Fruit fly (Drosophila melanogaster): ENCODE measurements around the gene CG5418.

The CG5418 gene

DNA sequence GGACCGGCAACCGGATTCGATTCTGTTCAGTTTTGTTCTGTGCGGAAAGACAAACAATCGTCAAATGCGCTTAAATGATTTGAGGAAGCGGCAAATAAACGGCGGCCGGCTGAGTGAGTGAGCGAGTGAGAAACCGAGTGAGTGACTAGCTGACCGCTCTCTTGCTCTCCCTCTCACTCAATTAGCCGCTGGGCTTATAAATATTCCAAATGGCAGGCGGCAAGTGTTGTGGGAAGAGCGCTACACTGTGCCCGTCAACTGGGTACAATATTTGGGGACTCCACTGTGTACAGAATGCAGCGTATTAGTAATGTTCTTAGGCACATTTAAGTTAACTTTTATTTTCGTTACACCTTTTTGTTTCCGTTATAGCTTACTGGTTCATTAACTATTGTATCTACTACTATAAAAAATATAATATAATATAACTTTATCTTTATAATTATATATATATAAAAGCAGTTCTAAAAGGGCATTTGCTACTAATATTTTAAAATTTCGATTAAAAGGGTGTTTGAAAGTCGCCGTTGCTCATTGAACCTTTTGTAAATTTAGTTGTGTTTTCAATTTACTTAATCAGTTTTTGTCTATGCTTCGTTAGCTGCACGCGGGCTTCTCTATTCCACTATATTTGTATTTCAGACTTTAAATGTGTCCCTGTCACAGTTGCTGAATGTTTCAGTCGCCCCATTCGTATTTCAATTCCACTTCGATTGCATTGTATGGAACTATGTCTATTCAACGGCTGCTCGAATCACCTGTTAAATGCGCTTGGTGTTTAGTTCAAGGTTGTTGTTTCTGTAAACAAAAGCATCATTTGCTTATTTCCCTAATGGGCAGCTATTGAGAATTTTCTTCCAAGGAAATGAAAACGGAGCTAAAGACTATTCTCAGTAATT is 31.0 kb downstream of the CG5418 start (continued):
- TF ChIP-seq CG7271 (tag; optimal IDR thresholded peaks at IDR 0.05) = no peak
- no peak for TF ChIP-seq otp (GFP tag; IDR thresholded peaks at IDR 0.05)
- peak; percentile 36 for TF ChIP-seq lab (GFP tag; optimal IDR thresholded peaks at IDR 0.05)
- TF ChIP-seq Meics (GFP tag; optimal IDR thresholded peaks at IDR 0.05) = peak; percentile 4
- 0 out of 4 replicates have a peak, but pooled peaks have one; percentile 30 for TF ChIP-seq Dll (GFP tag; IDR thresholded peaks at IDR 0.05; ENCODE audit: partially characterized antibody)
- no peak for TF ChIP-seq CG17328 (GFP tag; IDR thresholded peaks at IDR 0.05)
- TF ChIP-seq Chrac-16 (GFP tag; optimal IDR thresholded peaks at IDR 0.05) = no peak
- no peak for TF ChIP-seq Rx (GFP tag; IDR thresholded peaks at IDR 0.05)
- no peak for TF ChIP-seq CG14050 (GFP tag; IDR thresholded peaks at IDR 0.05)
- TF ChIP-seq Jarid2 (GFP tag; optimal IDR thresholded peaks at IDR 0.05) = no peak
- no peak for TF ChIP-seq nom (GFP tag; optimal IDR thresholded peaks at IDR 0.05)
- TF ChIP-seq Dref (GFP tag; IDR thresholded peaks at IDR 0.05) = no peak
- TF ChIP-seq sim (GFP tag; IDR thresholded peaks at IDR 0.05) = no peak
- TF ChIP-seq Taf1 (GFP tag; IDR thresholded peaks at IDR 0.05) = no peak
- TF ChIP-seq yki (optimal IDR thresholded peaks at IDR 0.05) = no peak
- no peak; the same call in 1 of the 2 replicates for TF ChIP-seq chm (GFP tag; IDR thresholded peaks at IDR 0.05)
- TF ChIP-seq wek (GFP tag; optimal IDR thresholded peaks at IDR 0.05) = no peak
- TF ChIP-seq CG12155 (GFP tag; optimal IDR thresholded peaks at IDR 0.05) = no peak
- no peak for TF ChIP-seq h (optimal IDR thresholded peaks at IDR 0.05)
- no peak for TF ChIP-seq Oaz (GFP tag; IDR thresholded peaks at IDR 0.05)
- TF ChIP-seq ewg (GFP tag; optimal IDR thresholded peaks at IDR 0.05) = no peak
- no peak for TF ChIP-seq CG11093 (GFP tag; IDR thresholded peaks at IDR 0.05)
- TF ChIP-seq inv (GFP tag; IDR thresholded peaks at IDR 0.05; ENCODE audit: partially characterized antibody) = no peak
- no peak for TF ChIP-seq NFAT (GFP tag; IDR thresholded peaks at IDR 0.05)
- peak; percentile 6; the same call in 1 of the 3 replicates for TF ChIP-seq zen2 (GFP tag; IDR thresholded peaks at IDR 0.05; ENCODE audit: partially characterized antibody)
- no peak for TF ChIP-seq CG8478 (optimal IDR thresholded peaks at IDR 0.05)
- TF ChIP-seq CG11560 (tag; IDR thresholded peaks at IDR 0.05) = no peak
- 0 out of 2 replicates have a peak, but pooled peaks have one; percentile 43 for TF ChIP-seq CG16779 (GFP tag; IDR thresholded peaks at IDR 0.05)
- no peak for TF ChIP-seq CG4820 (GFP tag; optimal IDR thresholded peaks at IDR 0.05)
- no peak for TF ChIP-seq vnd (GFP tag; IDR thresholded peaks at IDR 0.05; ENCODE audit: partially characterized antibody)
- TF ChIP-seq CG11085 (GFP tag; IDR thresholded peaks at IDR 0.05) = no peak
- no peak for TF ChIP-seq Neu2 (GFP tag; optimal IDR thresholded peaks at IDR 0.05; ENCODE audit: borderline replicate concordance)
- TF ChIP-seq kay (GFP tag; optimal IDR thresholded peaks at IDR 0.05) = no peak
- TF ChIP-seq CG3726 (GFP tag; IDR thresholded peaks at IDR 0.05) = no peak
- TF ChIP-seq unc-4 (GFP tag; IDR thresholded peaks at IDR 0.05; ENCODE audit: partially characterized antibody) = no peak
- TF ChIP-seq CG18262 (tag; optimal IDR thresholded peaks at IDR 0.05) = peak; percentile 10
- no peak for TF ChIP-seq Myb (GFP tag; optimal IDR thresholded peaks at IDR 0.05)
- TF ChIP-seq CG14667 (GFP tag; IDR thresholded peaks at IDR 0.05) = no peak
- no peak for TF ChIP-seq sr (GFP tag; IDR thresholded peaks at IDR 0.05)
- TF ChIP-seq Awh (GFP tag; IDR thresholded peaks at IDR 0.05) = no peak
- no peak for TF ChIP-seq CG10321 (GFP tag; IDR thresholded peaks at IDR 0.05)
- TF ChIP-seq CG18764 (GFP tag; optimal IDR thresholded peaks at IDR 0.05) = no peak
- TF ChIP-seq Eip74EF (GFP tag; optimal IDR thresholded peaks at IDR 0.05) = no peak
- TF ChIP-seq Mrtf (GFP tag; IDR thresholded peaks at IDR 0.05) = no peak
- TF ChIP-seq Antp (GFP tag; optimal IDR thresholded peaks at IDR 0.05) = no peak
- no peak for TF ChIP-seq ranshi (GFP tag; IDR thresholded peaks at IDR 0.05)
- TF ChIP-seq Ravus (GFP tag; IDR thresholded peaks at IDR 0.05) = no peak
- TF ChIP-seq H2.0 (GFP tag; IDR thresholded peaks at IDR 0.05) = no peak
- no peak for TF ChIP-seq HmgD (GFP tag; optimal IDR thresholded peaks at IDR 0.05)
- TF ChIP-seq CG5245 (GFP tag; optimal IDR thresholded peaks at IDR 0.05) = no peak
- no peak for TF ChIP-seq cad (GFP tag; optimal IDR thresholded peaks at IDR 0.05)
